Worm (Caenorhabditis elegans) whole organism, L4 larva: ENCODE measurements around the gene srx-60.

Experiments used
- F44E2.7 ChIP-seq: fragments of 200-800 bp; sonication (Bioruptor generic); IDR thresholded peaks from 2 replicates; pipeline ENCODE4 v2.1.2; 2022; ENCODE audit warnings: missing genetic modification characterization, missing compliant biosample characterization
- daf-12 ChIP-seq: fragments of 150-350 bp; optimal IDR thresholded peaks from 2 replicates; lab custom pipeline; 2014; ENCODE audit warnings: missing biosample characterization, missing genetic modification reagents, missing genetic modification characterization
- fos-1 ChIP-seq: fragments of 150-350 bp; optimal IDR thresholded peaks from 2 replicates; lab custom pipeline; 2014; ENCODE audit warnings: missing biosample characterization, missing genetic modification characterization
- nhr-28 ChIP-seq: fragments of 150-350 bp; optimal IDR thresholded peaks from 2 replicates; lab custom pipeline; 2014; ENCODE audit warnings: missing biosample characterization, missing genetic modification characterization
- pqm-1 ChIP-seq: sonication (generic microtip); optimal IDR thresholded peaks from 2 replicates; lab custom pipeline; 2017; ENCODE audit warnings: missing biosample characterization, missing genetic modification characterization
- snpc-4 ChIP-seq: fragments of 150-350 bp; optimal IDR thresholded peaks from 2 replicates; lab custom pipeline; 2014; ENCODE audit warnings: missing biosample characterization, missing genetic modification characterization
- unc-130 ChIP-seq: sonication (generic microtip); optimal IDR thresholded peaks from 2 replicates; lab custom pipeline; 2016; ENCODE audit warnings: missing genetic modification reagents, missing genetic modification characterization, missing compliant biosample characterization

DNA sequence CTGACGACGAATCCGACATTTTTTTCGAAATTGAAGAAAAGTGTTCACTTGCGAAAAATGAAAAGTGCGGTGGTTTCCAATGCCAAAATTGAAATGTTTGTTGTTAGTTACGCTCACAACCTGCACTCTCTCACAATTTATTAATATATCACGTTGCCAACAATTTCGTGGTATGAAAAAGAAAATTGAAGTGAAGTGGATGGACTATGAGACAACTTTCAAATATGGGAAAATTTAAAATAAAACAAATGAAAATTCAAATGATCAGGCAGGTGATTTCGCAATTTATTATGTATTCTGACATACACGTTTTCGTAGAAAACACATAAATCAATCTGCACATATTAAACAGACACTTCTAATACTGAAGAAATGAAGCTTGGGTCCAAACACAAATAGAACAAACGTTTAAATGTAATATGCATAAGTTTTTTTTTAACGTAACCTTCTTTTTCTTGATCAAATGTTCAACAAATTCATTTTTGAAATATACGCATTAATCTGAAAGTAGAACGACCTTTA is 14.6 kb upstream of the srx-60 start, which contains the start of gene srp-6:
- TF ChIP-seq fos-1 (tag; lab: Kevin White, UChicago) = no peak
- TF ChIP-seq unc-130 (GFP tag; lab: Kevin White, UChicago) = no peak
- TF ChIP-seq F44E2.7 (GFP tag; lab: Robert Waterston, UW) = no peak
- TF ChIP-seq snpc-4 (tag; lab: Kevin White, UChicago) = no peak
- TF ChIP-seq nhr-28 (tag; lab: Kevin White, UChicago) = no peak
- no peak for TF ChIP-seq pqm-1 (tag; lab: Kevin White, UChicago)
- TF ChIP-seq daf-12 (tag; lab: Kevin White, UChicago) = no peak
